Worm (Caenorhabditis elegans): ENCODE results near the gene ulp-2.

ce11 chrII:4955353-4955752 lies 4.3 kb downstream of the ulp-2 start, which contains the start of gene pbs-3:
- TF ChIP-seq ama-1 (optimal IDR thresholded peaks at IDR 0.05), result peak; percentile 60
- TF ChIP-seq unc-62 (GFP tag; optimal IDR thresholded peaks at IDR 0.05), result no peak

All from whole organism, L2 larva.